Worm (Caenorhabditis elegans): ENCODE data around the gene col-73.
"Not testable (repeated sequence)": the region's sequence is repeated elsewhere in the genome, so short reads cannot be mapped to it uniquely, and the experiment has no call there.

col-73 gene

DNA sequence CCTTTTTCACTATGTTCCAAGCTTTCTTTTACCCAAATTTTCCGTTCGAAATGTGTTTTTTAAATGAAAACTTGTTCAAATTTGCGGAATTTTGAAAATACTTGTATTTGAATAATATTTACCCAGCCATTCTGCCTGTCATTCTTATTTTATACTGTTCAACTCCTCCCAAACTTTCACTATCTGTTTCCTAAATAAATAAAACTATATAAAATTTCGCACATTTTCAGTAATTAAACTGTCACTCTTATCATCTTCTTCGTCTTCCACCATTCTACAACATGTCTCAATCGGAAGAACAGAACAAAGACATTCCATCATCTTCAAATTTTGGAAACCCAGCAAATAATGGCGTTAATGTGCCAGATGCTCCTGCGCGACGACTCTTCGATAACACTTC is 31.8 kb upstream of the col-73 start, which contains the start of gene btbd-10:
btbd-10 (plus strand) TSS at position 231 of the 400 bp plus-strand sequence.
- TF ChIP-seq fkh-10 (GFP tag; optimal IDR thresholded peaks at IDR 0.05) = no peak
- TF ChIP-seq pqm-1 (tag; optimal IDR thresholded peaks at IDR 0.05) = no peak
- TF ChIP-seq hlh-30 (tag; optimal IDR thresholded peaks at IDR 0.05; ENCODE audit: insufficient read depth) = no peak
- no peak for TF ChIP-seq ahr-1 (tag; optimal IDR thresholded peaks at IDR 0.05)
- no peak for TF ChIP-seq che-1 (tag; optimal IDR thresholded peaks at IDR 0.05)
- no peak for TF ChIP-seq lim-6 (tag; optimal IDR thresholded peaks at IDR 0.05)
- no peak for TF ChIP-seq fkh-6 (tag; optimal IDR thresholded peaks at IDR 0.05)
- no peak for TF ChIP-seq hlh-8 (tag; optimal IDR thresholded peaks at IDR 0.05)
- no peak for TF ChIP-seq C08G9.2 (tag; optimal IDR thresholded peaks at IDR 0.05)
- TF ChIP-seq madf-2 (tag; optimal IDR thresholded peaks at IDR 0.05) = no peak
- no peak for TF ChIP-seq pha-4 (tag; optimal IDR thresholded peaks at IDR 0.05)
- no peak for TF ChIP-seq nfya-1 (tag; optimal IDR thresholded peaks at IDR 0.05)
- no peak for TF ChIP-seq ztf-16 (tag; optimal IDR thresholded peaks at IDR 0.05)
- no peak for TF ChIP-seq K02D7.2 (tag; optimal IDR thresholded peaks at IDR 0.05)
- no peak for TF ChIP-seq ceh-9 (tag; optimal IDR thresholded peaks at IDR 0.05)
- no peak for TF ChIP-seq tbx-7 (tag; optimal IDR thresholded peaks at IDR 0.05)
- TF ChIP-seq gmeb-2 (tag; optimal IDR thresholded peaks at IDR 0.05) = no peak
- TF ChIP-seq Y22D7AL.16 (tag; optimal IDR thresholded peaks at IDR 0.05) = no peak
- TF ChIP-seq nhr-11 (tag; optimal IDR thresholded peaks at IDR 0.05) = no peak

DNA sequence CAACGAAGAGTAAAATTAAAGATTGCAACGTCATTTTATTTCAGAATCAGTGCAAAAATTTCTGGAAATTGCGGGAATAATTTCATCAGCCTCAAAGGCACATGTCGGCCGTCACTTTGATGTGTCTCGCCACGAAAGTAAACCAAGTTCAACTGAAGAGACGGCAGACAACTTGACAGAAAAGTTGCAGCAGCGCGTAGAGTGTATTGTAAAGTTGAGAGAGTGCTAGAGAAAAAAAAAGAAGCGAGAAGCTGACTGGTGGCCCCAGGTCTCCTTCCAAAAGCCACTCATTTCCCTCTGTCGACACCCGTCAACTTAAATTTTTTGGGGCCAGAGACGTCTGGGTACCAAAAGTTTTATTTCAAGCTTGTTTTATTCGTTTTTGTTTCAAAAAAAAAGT is 31.3 kb upstream of the col-73 start:
- TF ChIP-seq ceh-30 (tag; optimal IDR thresholded peaks at IDR 0.05) (peak; percentile 47), T23F11.4 (GFP tag; optimal IDR thresholded peaks at IDR 0.05) (no peak), rnt-1 (tag; optimal IDR thresholded peaks at IDR 0.05) (peak; percentile 70), hlh-30 (tag; optimal IDR thresholded peaks at IDR 0.05; ENCODE audit: insufficient read depth) (peak; percentile 56), ceh-31 (tag; optimal IDR thresholded peaks at IDR 0.05) (peak; percentile 64), elt-4 (tag; optimal IDR thresholded peaks at IDR 0.05) (no peak), lim-6 (tag; optimal IDR thresholded peaks at IDR 0.05) (no peak), unc-55 (GFP tag; optimal IDR thresholded peaks at IDR 0.05) (peak; percentile 98), nhr-232 (tag; optimal IDR thresholded peaks at IDR 0.05) (no peak), pros-1 (tag; optimal IDR thresholded peaks at IDR 0.05) (no peak), fkh-10 (GFP tag; optimal IDR thresholded peaks at IDR 0.05) (no peak), ceh-22 (tag; optimal IDR thresholded peaks at IDR 0.05) (no peak), hlh-15 (tag; optimal IDR thresholded peaks at IDR 0.05) (no peak), ttx-3 (tag; optimal IDR thresholded peaks at IDR 0.05) (no peak), syd-9 (tag; optimal IDR thresholded peaks at IDR 0.05) (no peak), tbx-2 (tag; optimal IDR thresholded peaks at IDR 0.05) (peak; percentile 34), nfya-1 (tag; optimal IDR thresholded peaks at IDR 0.05) (peak; percentile 87), pqm-1 (tag; optimal IDR thresholded peaks at IDR 0.05) (no peak), elt-2 (tag; optimal IDR thresholded peaks at IDR 0.05) (peak; percentile 7), unc-42 (tag; optimal IDR thresholded peaks at IDR 0.05) (peak; percentile 86), ceh-18 (tag; optimal IDR thresholded peaks at IDR 0.05) (peak; percentile 47), ets-4 (tag; optimal IDR thresholded peaks at IDR 0.05) (peak; percentile 1), dve-1 (tag; optimal IDR thresholded peaks at IDR 0.05) (peak; percentile 44)

DNA sequence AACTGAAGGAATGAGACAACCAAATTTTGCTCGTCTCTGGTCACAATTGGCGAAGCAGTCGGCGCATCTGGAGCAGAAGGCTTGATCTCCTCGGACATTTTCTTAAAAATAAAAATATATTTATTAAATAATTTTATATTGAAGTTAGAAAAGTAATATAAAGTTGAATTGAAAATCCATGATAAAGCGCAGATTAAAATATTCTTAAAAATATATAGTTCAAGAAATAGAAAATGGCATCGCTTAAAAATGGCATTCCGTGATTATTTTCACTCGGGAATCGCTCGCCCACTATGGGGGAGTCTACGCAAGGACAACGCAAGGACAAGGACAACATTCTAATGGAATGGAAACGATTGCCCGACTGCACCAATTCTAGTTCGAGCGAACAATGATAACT is 30.8 kb upstream of the col-73 start, which contains the start of gene sgt-1:
sgt-1 (minus strand) TSS at position 101 of the 400 bp plus-strand sequence.
- TF ChIP-seq unc-42 (tag; optimal IDR thresholded peaks at IDR 0.05); C38D4.7 (GFP tag; optimal IDR thresholded peaks at IDR 0.05); pat-9 (tag; optimal IDR thresholded peaks at IDR 0.05): not testable (repeated sequence)

DNA sequence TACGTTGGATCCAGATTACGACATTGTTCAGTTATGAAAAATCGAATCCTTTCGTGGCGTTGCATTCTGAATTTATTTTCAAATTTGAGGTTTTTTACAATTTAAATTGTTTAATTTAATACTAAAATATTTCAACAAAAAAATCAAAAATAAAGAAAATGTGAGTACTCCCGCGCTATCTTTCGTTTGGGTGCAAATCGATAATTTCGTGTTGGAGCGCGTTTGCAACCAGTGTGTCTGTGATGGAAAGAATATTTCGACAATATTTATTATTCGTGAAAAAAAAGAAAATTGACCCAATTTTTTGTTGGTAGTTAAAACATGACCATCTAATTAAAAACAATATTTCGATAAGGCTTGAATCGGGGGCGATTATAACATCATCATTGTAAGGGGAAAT is 29.1 kb upstream of the col-73 start, which contains the start of gene R05F9.9:
R05F9.9 (minus strand) TSS at position 66 of the 400 bp plus-strand sequence.
- TF ChIP-seq ets-4 (tag; optimal IDR thresholded peaks at IDR 0.05) (no peak), nhr-11 (tag; optimal IDR thresholded peaks at IDR 0.05) (no peak), nhr-232 (tag; optimal IDR thresholded peaks at IDR 0.05) (no peak), npax-4 (tag; optimal IDR thresholded peaks at IDR 0.05) (no peak), ceh-48 (tag; optimal IDR thresholded peaks at IDR 0.05) (peak; percentile 79), K09A11.1 (tag; optimal IDR thresholded peaks at IDR 0.05; ENCODE audit: insufficient read depth) (no peak), elt-4 (tag; optimal IDR thresholded peaks at IDR 0.05) (no peak), hlh-30 (tag; optimal IDR thresholded peaks at IDR 0.05; ENCODE audit: insufficient read depth) (no peak), ahr-1 (tag; optimal IDR thresholded peaks at IDR 0.05) (no peak), sdc-2 (tag; optimal IDR thresholded peaks at IDR 0.05) (no peak), elt-2 (tag; optimal IDR thresholded peaks at IDR 0.05) (peak; percentile 35)

Measured in whole organism, late embryonic.